Worm (Caenorhabditis elegans) whole organism, late embryonic: ENCODE measurements around the gene flp-15.

Source experiments
- C08G9.2 ChIP-seq: sonication (generic microtip); optimal IDR thresholded peaks from 2 replicates; lab custom pipeline; 2016; ENCODE audit warnings: mild to moderate bottlenecking, missing genetic modification characterization, moderate library complexity, missing compliant biosample characterization
- C38D4.7 ChIP-seq: fragments of 200-800 bp; sonication (Bioruptor generic); optimal IDR thresholded peaks from 2 replicates; lab custom pipeline; 2018; ENCODE audit warnings: mild to moderate bottlenecking, missing genetic modification characterization, moderate library complexity, missing compliant biosample characterization
- K02D7.2 ChIP-seq: sonication (generic microtip); optimal IDR thresholded peaks from 2 replicates; lab custom pipeline; 2017; ENCODE audit warnings: mild to moderate bottlenecking, missing genetic modification characterization, missing compliant biosample characterization
- T23F11.4 ChIP-seq: fragments of 200-800 bp; sonication (Bioruptor generic); optimal IDR thresholded peaks from 2 replicates; lab custom pipeline; 2018; ENCODE audit warnings: mild to moderate bottlenecking, missing genetic modification characterization, missing compliant biosample characterization
- Y22D7AL.16 ChIP-seq: sonication (generic microtip); optimal IDR thresholded peaks from 2 replicates; lab custom pipeline; 2016; ENCODE audit warnings: missing genetic modification characterization, missing compliant biosample characterization
- ama-1 ChIP-seq: fragments of 150-350 bp; optimal IDR thresholded peaks from 2 replicates; lab custom pipeline; 2014
- ceh-14 ChIP-seq: sonication (generic microtip); optimal IDR thresholded peaks from 2 replicates; lab custom pipeline; 2016; ENCODE audit warnings: missing genotype, missing genetic modification characterization, missing compliant biosample characterization
- ceh-18 ChIP-seq: sonication (generic microtip); optimal IDR thresholded peaks from 2 replicates; lab custom pipeline; 2016; ENCODE audit warnings: missing genetic modification characterization, missing compliant biosample characterization
- ceh-19 ChIP-seq: fragments of 200-800 bp; sonication (Bioruptor generic); optimal IDR thresholded peaks from 2 replicates; lab custom pipeline; 2018; ENCODE audit warnings: mild to moderate bottlenecking, missing genetic modification characterization, missing compliant biosample characterization
- ceh-2 ChIP-seq: sonication (generic microtip); optimal IDR thresholded peaks from 2 replicates; lab custom pipeline; 2016; ENCODE audit warnings: missing genotype, missing genetic modification characterization, missing compliant biosample characterization
- ceh-30 ChIP-seq: fragments of 150-350 bp; optimal IDR thresholded peaks from 2 replicates; lab custom pipeline; 2014; ENCODE audit warnings: missing biosample characterization, missing genetic modification characterization
- ceh-31 ChIP-seq: sonication (generic microtip); optimal IDR thresholded peaks from 2 replicates; lab custom pipeline; 2016; ENCODE audit warnings: missing genetic modification characterization, missing compliant biosample characterization
- ceh-48 ChIP-seq: sonication (generic microtip); optimal IDR thresholded peaks from 2 replicates; lab custom pipeline; 2016; ENCODE audit warnings: missing genetic modification characterization, inconsistent platforms, missing compliant biosample characterization
- dmd-4 ChIP-seq: sonication (generic microtip); optimal IDR thresholded peaks from 2 replicates; lab custom pipeline; 2016; ENCODE audit warnings: borderline replicate concordance, missing genetic modification characterization, missing compliant biosample characterization
- dve-1 ChIP-seq: sonication (generic microtip); optimal IDR thresholded peaks from 2 replicates; lab custom pipeline; 2017; ENCODE audit warnings: antibody characterized with exemption, mild to moderate bottlenecking, missing genetic modification characterization, missing compliant biosample characterization
- elt-2 ChIP-seq: sonication (generic microtip); optimal IDR thresholded peaks from 2 replicates; lab custom pipeline; 2016; ENCODE audit warnings: missing genetic modification reagents, missing genetic modification characterization, missing compliant biosample characterization
- elt-4 ChIP-seq: sonication (generic microtip); optimal IDR thresholded peaks from 2 replicates; lab custom pipeline; 2016; ENCODE audit warnings: missing genetic modification characterization, missing compliant biosample characterization
- ets-4 ChIP-seq: sonication (generic microtip); optimal IDR thresholded peaks from 2 replicates; lab custom pipeline; 2016; ENCODE audit warnings: missing genetic modification characterization, missing compliant biosample characterization
- fkh-6 ChIP-seq: sonication (generic microtip); optimal IDR thresholded peaks from 2 replicates; lab custom pipeline; 2016; ENCODE audit warnings: missing genetic modification characterization, missing compliant biosample characterization
- hlh-13 ChIP-seq: fragments of 200-800 bp; sonication (Bioruptor generic); optimal IDR thresholded peaks from 2 replicates; lab custom pipeline; 2018; ENCODE audit warnings: mild to moderate bottlenecking, missing genetic modification characterization, missing compliant biosample characterization
- hlh-30 ChIP-seq: sonication (generic microtip); optimal IDR thresholded peaks from 2 replicates; lab custom pipeline; 2017; ENCODE audit warnings: antibody characterized with exemption, missing genetic modification characterization, missing compliant biosample characterization; ENCODE audit not compliant: insufficient read depth
- lim-6 ChIP-seq: sonication (generic microtip); optimal IDR thresholded peaks from 2 replicates; lab custom pipeline; 2016; ENCODE audit warnings: missing genetic modification characterization, missing compliant biosample characterization
- madf-2 ChIP-seq: sonication (generic microtip); optimal IDR thresholded peaks from 2 replicates; lab custom pipeline; 2017; ENCODE audit warnings: missing genetic modification characterization, missing compliant biosample characterization
- mec-3 ChIP-seq: sonication (generic microtip); optimal IDR thresholded peaks from 2 replicates; lab custom pipeline; 2016; ENCODE audit warnings: borderline replicate concordance, missing genetic modification characterization, missing compliant biosample characterization
- nfya-1 ChIP-seq: sonication (generic microtip); optimal IDR thresholded peaks from 2 replicates; lab custom pipeline; 2017; ENCODE audit warnings: missing genetic modification characterization, mild to moderate bottlenecking, missing compliant biosample characterization, antibody characterized with exemption, moderate library complexity
- nhr-11 ChIP-seq: fragments of 150-350 bp; optimal IDR thresholded peaks from 2 replicates; lab custom pipeline; 2014; ENCODE audit warnings: missing biosample characterization, missing genetic modification characterization
- nhr-232 ChIP-seq: sonication (generic microtip); optimal IDR thresholded peaks from 2 replicates; lab custom pipeline; 2016; ENCODE audit warnings: missing genetic modification characterization, missing compliant biosample characterization
- npax-4 ChIP-seq: sonication (generic microtip); optimal IDR thresholded peaks from 2 replicates; lab custom pipeline; 2016; ENCODE audit warnings: missing genetic modification characterization, missing compliant biosample characterization
- pax-1 ChIP-seq: fragments of 150-350 bp; optimal IDR thresholded peaks from 2 replicates; lab custom pipeline; 2014; ENCODE audit warnings: missing biosample characterization, missing genetic modification characterization
- pha-2 ChIP-seq: sonication (generic microtip); optimal IDR thresholded peaks from 2 replicates; lab custom pipeline; 2017; ENCODE audit warnings: mild to moderate bottlenecking, missing genetic modification characterization, missing compliant biosample characterization
- pqm-1 ChIP-seq: sonication (generic microtip); optimal IDR thresholded peaks from 2 replicates; lab custom pipeline; 2016; ENCODE audit warnings: missing genetic modification characterization, missing compliant biosample characterization
- ref-2 ChIP-seq: sonication (generic microtip); optimal IDR thresholded peaks from 2 replicates; lab custom pipeline; 2016; ENCODE audit warnings: missing genetic modification characterization, missing compliant biosample characterization
- sdc-2 ChIP-seq: sonication (generic microtip); optimal IDR thresholded peaks from 2 replicates; lab custom pipeline; 2016; ENCODE audit warnings: missing genotype, missing genetic modification characterization, missing compliant biosample characterization
- tbx-2 ChIP-seq: sonication (generic microtip); optimal IDR thresholded peaks from 2 replicates; lab custom pipeline; 2016; ENCODE audit warnings: missing genetic modification characterization, missing compliant biosample characterization
- tbx-7 ChIP-seq: sonication (generic microtip); optimal IDR thresholded peaks from 2 replicates; lab custom pipeline; 2016; ENCODE audit warnings: missing genotype, missing genetic modification characterization, missing compliant biosample characterization
- unc-55 ChIP-seq: sonication (generic microtip); optimal IDR thresholded peaks from 2 replicates; lab custom pipeline; 2017; ENCODE audit warnings: missing biosample characterization, missing genetic modification reagents, missing genetic modification characterization
- ztf-16 ChIP-seq: sonication (generic microtip); optimal IDR thresholded peaks from 2 replicates; lab custom pipeline; 2017; ENCODE audit warnings: missing genetic modification characterization, missing compliant biosample characterization

flp-15 gene

DNA sequence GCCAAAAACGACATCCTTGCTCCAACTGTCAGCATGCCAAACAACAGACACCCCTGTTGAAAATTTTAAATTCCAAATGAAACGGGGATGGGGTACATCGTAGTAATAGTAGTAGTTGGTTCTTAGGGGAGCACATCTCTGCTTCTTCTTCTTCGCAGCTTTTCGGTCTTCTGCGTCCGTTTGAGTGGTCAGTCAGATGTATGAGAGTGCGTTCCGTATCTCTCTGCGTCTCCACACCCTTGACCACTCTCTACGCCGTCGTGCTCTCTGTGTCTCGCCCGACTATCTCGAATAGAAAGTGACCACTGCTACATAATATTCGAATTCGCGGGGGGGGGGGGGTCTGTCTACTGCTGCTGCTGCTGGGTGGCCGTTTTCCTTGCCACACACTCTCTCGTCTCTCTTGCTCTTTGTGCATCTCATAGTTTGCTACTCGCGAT lies 45.2 kb upstream of the flp-15 start (continued):
- no peak for TF ChIP-seq ceh-30
- TF ChIP-seq ref-2 = peak; percentile 44
- peak; percentile 50 for TF ChIP-seq ceh-18 (tag; lab: Kevin White, UChicago)
- no peak for TF ChIP-seq ets-4 (tag; lab: Kevin White, UChicago)
- peak; percentile 71 for TF ChIP-seq nfya-1 (tag; lab: Kevin White, UChicago)
- peak; percentile 36 for TF ChIP-seq pax-1 (tag; lab: Kevin White, UChicago)
- TF ChIP-seq Y22D7AL.16 = no peak
- no peak for TF ChIP-seq fkh-6
- no peak for TF ChIP-seq tbx-7 (tag; lab: Kevin White, UChicago)
- TF ChIP-seq mec-3 (tag; lab: Kevin White, UChicago) = no peak
- TF ChIP-seq pqm-1 (tag; lab: Kevin White, UChicago) = no peak
- TF ChIP-seq dve-1 = peak; percentile 33
- TF ChIP-seq ceh-48 (tag; lab: Kevin White, UChicago) = no peak
- TF ChIP-seq C08G9.2 (tag; lab: Kevin White, UChicago) = peak; percentile 10
- TF ChIP-seq ztf-16 = no peak
- TF ChIP-seq sdc-2 (tag; lab: Kevin White, UChicago) = peak; percentile 33
- no peak for TF ChIP-seq nhr-11
- TF ChIP-seq dmd-4 (tag; lab: Kevin White, UChicago) = no peak
- TF ChIP-seq elt-2 (tag; lab: Kevin White, UChicago) = no peak
- TF ChIP-seq ceh-31 (tag; lab: Kevin White, UChicago) = peak; percentile 82
- TF ChIP-seq ceh-2 (tag; lab: Kevin White, UChicago) = peak; percentile 17
- TF ChIP-seq lim-6 (tag; lab: Kevin White, UChicago) = no peak
- TF ChIP-seq elt-4 = no peak
- no peak for TF ChIP-seq nhr-232 (tag; lab: Kevin White, UChicago)
- no peak for TF ChIP-seq ama-1 (lab: Kevin White, UChicago)
- no peak for TF ChIP-seq pha-2 (tag; lab: Kevin White, UChicago)
- peak; percentile 63 for TF ChIP-seq hlh-30 (tag; lab: Kevin White, UChicago)
- peak; percentile 9 for TF ChIP-seq ceh-14 (tag; lab: Kevin White, UChicago)
- TF ChIP-seq tbx-2 = peak; percentile 61

DNA sequence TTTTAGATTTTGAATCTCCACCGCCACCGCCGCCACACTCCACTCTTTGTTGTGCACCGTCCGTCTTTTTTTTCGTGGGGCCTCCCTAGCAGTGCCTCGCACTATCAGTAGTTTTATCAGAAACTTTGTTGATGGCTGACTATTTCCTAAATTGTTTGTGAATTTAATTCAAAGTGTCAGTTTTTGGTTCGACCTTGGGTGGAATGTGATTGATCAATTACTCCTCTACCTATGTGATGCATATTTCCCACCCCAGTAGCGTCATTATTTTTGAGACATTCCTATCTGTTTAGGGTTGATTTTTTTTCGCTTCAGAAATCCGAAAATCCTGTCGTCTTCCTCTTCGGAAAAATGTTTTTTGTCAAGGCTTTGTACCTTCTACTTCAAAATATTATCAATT lies 43.0 kb upstream of the flp-15 start:
- no peak for TF ChIP-seq hlh-13 (GFP tag; lab: Kevin White, UChicago)
- TF ChIP-seq pqm-1 (tag; lab: Kevin White, UChicago) = no peak
- no peak for TF ChIP-seq madf-2 (tag; lab: Kevin White, UChicago)
- no peak for TF ChIP-seq ceh-19 (GFP tag; lab: Kevin White, UChicago)
- TF ChIP-seq dmd-4 (tag; lab: Kevin White, UChicago) = no peak
- TF ChIP-seq pha-2 (tag; lab: Kevin White, UChicago) = no peak
- TF ChIP-seq ceh-31 (tag; lab: Kevin White, UChicago) = no peak
- no peak for TF ChIP-seq unc-55 (GFP tag; lab: Kevin White, UChicago)
- no peak for TF ChIP-seq K02D7.2 (tag; lab: Kevin White, UChicago)
- no peak for TF ChIP-seq npax-4 (tag; lab: Kevin White, UChicago)

DNA sequence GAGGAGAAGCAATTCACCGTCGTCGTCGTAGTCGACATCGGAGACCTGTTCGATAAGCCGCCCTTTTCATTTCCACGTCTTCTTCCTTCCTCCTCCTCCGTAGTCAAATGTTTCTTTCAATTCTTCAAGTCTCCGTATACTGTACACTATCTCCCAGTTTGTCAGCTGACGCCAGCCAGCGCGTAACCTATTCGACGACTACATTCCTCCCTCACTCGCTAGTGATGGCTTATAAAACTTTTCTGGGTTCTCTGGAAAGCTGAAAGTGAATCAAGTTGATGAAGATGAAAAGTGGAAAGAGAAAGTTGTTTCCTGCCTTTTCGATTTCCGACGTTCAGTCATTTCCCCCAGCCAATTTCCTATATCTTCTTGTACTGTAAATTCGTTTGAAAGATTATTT lies 41.5 kb upstream of the flp-15 start:
- TF ChIP-seq T23F11.4 (GFP tag; lab: Kevin White, UChicago) (no peak), hlh-30 (tag; lab: Kevin White, UChicago) (peak; percentile 40), ref-2 (peak; percentile 29), sdc-2 (tag; lab: Kevin White, UChicago) (peak; percentile 5), C38D4.7 (no peak)

ce11 chrIII:13708415-13708814 lies 40.8 kb upstream of the flp-15 start:
- TF ChIP-seq dve-1 (no peak), nfya-1 (tag; lab: Kevin White, UChicago) (peak; percentile 58)
- TF ChIP-seq, all 69 proteins: peak for 1
